Worm (Caenorhabditis elegans) whole organism, young adult: ENCODE results near the gene lurp-1.

Experiments
- C17E4.6 ChIP-seq: fragments of 200-800 bp; sonication (Bioruptor generic); IDR thresholded peaks from 2 replicates; pipeline ENCODE4 v1.3.6; 2022; ENCODE audit warnings: missing genetic modification reagents, missing genetic modification characterization, missing compliant biosample characterization
- F10E7.11 ChIP-seq: sonication (generic microtip); optimal IDR thresholded peaks from 2 replicates; lab custom pipeline; 2017; ENCODE audit warnings: mild to moderate bottlenecking, missing genetic modification characterization, moderate library complexity, missing compliant biosample characterization
- F37B4.10 ChIP-seq: fragments of 200-800 bp; sonication (Bioruptor generic); IDR thresholded peaks from 2 replicates; pipeline ENCODE4 v1.3.6; 2022; ENCODE audit warnings: missing genetic modification characterization, missing compliant biosample characterization
- F39B2.1 ChIP-seq: fragments of 200-800 bp; sonication (Bioruptor generic); IDR thresholded peaks from 2 replicates; pipeline ENCODE4 v1.3.6; 2022; ENCODE audit warnings: missing genetic modification reagents, missing genetic modification characterization, missing compliant biosample characterization
- F49E8.2 ChIP-seq: sonication (generic microtip); optimal IDR thresholded peaks from 3 replicates; lab custom pipeline; 2017; ENCODE audit warnings: missing genetic modification characterization, mild to moderate bottlenecking, missing compliant biosample characterization, antibody characterized with exemption, moderate library complexity; ENCODE audit not compliant: insufficient read depth
- F57C9.4 ChIP-seq: sonication (generic microtip); optimal IDR thresholded peaks from 2 replicates; lab custom pipeline; 2017; ENCODE audit warnings: mild to moderate bottlenecking, missing genetic modification characterization, missing compliant biosample characterization
- Y53G8AR.9 ChIP-seq: fragments of 200-800 bp; sonication (Bioruptor generic); conservative IDR thresholded peaks from 2 replicates; pipeline ENCODE4 v1.3.6; 2022; ENCODE audit warnings: missing genetic modification reagents, missing genetic modification characterization, missing compliant biosample characterization
- Y67H2A.10 ChIP-seq: fragments of 200-800 bp; sonication (Bioruptor generic); conservative IDR thresholded peaks from 2 replicates; pipeline ENCODE4 v1.3.6; 2022; ENCODE audit warnings: missing genetic modification reagents, missing genetic modification characterization, missing compliant biosample characterization
- ama-1 ChIP-seq, 3 experiments: fragments of 150-350 bp in 1 of 3; sonication (generic microtip) in 2 of 3; optimal IDR thresholded peaks; 2 replicates each; lab custom pipeline; 2014 to 2018; ENCODE audit warnings: missing biosample characterization in 2 of 3, missing genetic modification characterization in 2 of 3, missing genetic modification reagents in 2 of 3
- aptf-2 ChIP-seq: fragments of 200-800 bp; sonication (Bioruptor generic); conservative IDR thresholded peaks from 2 replicates; pipeline ENCODE4 v1.3.6; 2022; ENCODE audit warnings: missing genetic modification reagents, missing genetic modification characterization, missing compliant biosample characterization
- athp-1 ChIP-seq: sonication (generic microtip); optimal IDR thresholded peaks from 2 replicates; lab custom pipeline; 2017; ENCODE audit warnings: mild to moderate bottlenecking, missing genetic modification characterization, missing compliant biosample characterization
- attf-3 ChIP-seq: fragments of 200-800 bp; sonication (Bioruptor generic); conservative IDR thresholded peaks from 2 replicates; pipeline ENCODE4 v1.3.6; 2022; ENCODE audit warnings: missing genetic modification reagents, missing genetic modification characterization, missing compliant biosample characterization
- cebp-1 ChIP-seq, 2 experiments: fragments of 200-800 bp in 1 of 2; sonication (Bioruptor generic) in 1 of 2; sonication (generic microtip) in 1 of 2; IDR thresholded peaks in 1 of 2; optimal IDR thresholded peaks in 1 of 2; 2 replicates each; pipeline versions ENCODE4 v1.3.6 to Lab custom; 2017 to 2022; ENCODE audit warnings: missing compliant biosample characterization in 2 of 2, missing genetic modification characterization in 2 of 2, mild to moderate bottlenecking in 1 of 2, missing genetic modification reagents in 1 of 2, moderate library complexity in 1 of 2
- ceh-100 ChIP-seq: fragments of 200-800 bp; sonication (Bioruptor generic); IDR thresholded peaks from 2 replicates; pipeline ENCODE4 v1.3.6; 2022; ENCODE audit warnings: missing genetic modification reagents, missing genetic modification characterization, missing compliant biosample characterization
- ceh-27 ChIP-seq: fragments of 200-800 bp; sonication (Bioruptor generic); optimal IDR thresholded peaks from 2 replicates; lab custom pipeline; 2018; ENCODE audit warnings: mild to moderate bottlenecking, missing genetic modification characterization, moderate library complexity, missing compliant biosample characterization
- ceh-40 ChIP-seq: fragments of 200-800 bp; sonication (Bioruptor generic); IDR thresholded peaks from 2 replicates; pipeline ENCODE4 v1.3.6; 2022; ENCODE audit warnings: missing genetic modification characterization, missing compliant biosample characterization
- ceh-58 ChIP-seq: fragments of 200-800 bp; sonication (Bioruptor generic); IDR thresholded peaks from 2 replicates; pipeline ENCODE4 v1.3.6; 2022; ENCODE audit warnings: missing genetic modification characterization, missing compliant biosample characterization
- dpff-1 ChIP-seq: sonication (generic microtip); optimal IDR thresholded peaks from 2 replicates; lab custom pipeline; 2017; ENCODE audit warnings: mild to moderate bottlenecking, missing genetic modification characterization, missing compliant biosample characterization
- egl-18 ChIP-seq: fragments of 200-800 bp; sonication (Bioruptor generic); IDR thresholded peaks from 2 replicates; pipeline ENCODE4 v1.3.6; 2022; ENCODE audit warnings: missing genetic modification reagents, missing genetic modification characterization, missing compliant biosample characterization
- egl-44 ChIP-seq: fragments of 200-800 bp; sonication (Bioruptor generic); IDR thresholded peaks from 2 replicates; pipeline ENCODE4 v1.3.6; 2022; ENCODE audit warnings: missing genetic modification reagents, missing genetic modification characterization, missing compliant biosample characterization
- ets-4 ChIP-seq: fragments of 200-800 bp; sonication (Bioruptor generic); optimal IDR thresholded peaks from 2 replicates; lab custom pipeline; 2018; ENCODE audit warnings: mild to moderate bottlenecking, missing genetic modification characterization, missing compliant biosample characterization
- him-1 ChIP-seq: sonication (generic microtip); optimal IDR thresholded peaks from 2 replicates; lab custom pipeline; 2016; ENCODE audit warnings: missing genotype, missing genetic modification reagents, missing genetic modification characterization, missing compliant biosample characterization
- hmg-1.2 ChIP-seq: fragments of 200-800 bp; sonication (Bioruptor generic); IDR thresholded peaks from 2 replicates; pipeline ENCODE4 v1.3.6; 2022; ENCODE audit warnings: missing genetic modification reagents, missing genetic modification characterization, missing compliant biosample characterization
- hrde-1 ChIP-seq: sonication (generic microtip); optimal IDR thresholded peaks from 2 replicates; lab custom pipeline; 2016; ENCODE audit warnings: missing genetic modification characterization, mild to moderate bottlenecking, missing compliant biosample characterization, moderate library complexity, missing genotype, missing genetic modification reagents, borderline replicate concordance
- lin-26 ChIP-seq: fragments of 200-800 bp; sonication (Bioruptor generic); IDR thresholded peaks from 2 replicates; pipeline ENCODE4 v1.3.6; 2022; ENCODE audit warnings: missing genetic modification reagents, missing genetic modification characterization, missing compliant biosample characterization
- lin-35 ChIP-seq, 3 experiments: fragments of 150-350 bp in 2 of 3; sonication (generic microtip) in 1 of 3; optimal IDR thresholded peaks; 2 replicates each; lab custom pipeline; 2014 to 2018; ENCODE audit warnings: missing biosample characterization in 3 of 3, missing genetic modification characterization in 3 of 3, missing genetic modification reagents in 3 of 3
- lin-40 ChIP-seq: sonication (generic microtip); optimal IDR thresholded peaks from 2 replicates; lab custom pipeline; 2016; ENCODE audit warnings: missing genetic modification characterization, mild to moderate bottlenecking, missing compliant biosample characterization, missing genotype, missing genetic modification reagents
- lin-54 ChIP-seq: fragments of 200-800 bp; sonication (Bioruptor generic); optimal IDR thresholded peaks from 2 replicates; lab custom pipeline; 2018; ENCODE audit warnings: mild to moderate bottlenecking, missing genetic modification characterization, missing compliant biosample characterization
- lir-1 ChIP-seq: fragments of 200-800 bp; sonication (Bioruptor generic); conservative IDR thresholded peaks from 2 replicates; pipeline ENCODE4 v1.3.6; 2022; ENCODE audit warnings: missing genetic modification reagents, missing genetic modification characterization, missing compliant biosample characterization
- lsy-27 ChIP-seq: sonication (generic microtip); optimal IDR thresholded peaks from 2 replicates; lab custom pipeline; 2017; ENCODE audit warnings: missing genetic modification characterization, mild to moderate bottlenecking, missing compliant biosample characterization, antibody characterized with exemption, missing genotype, borderline replicate concordance; ENCODE audit not compliant: insufficient read depth
- madf-6 ChIP-seq: fragments of 200-800 bp; sonication (Bioruptor generic); IDR thresholded peaks from 2 replicates; pipeline ENCODE4 v1.3.6; 2022; ENCODE audit warnings: missing genetic modification reagents, missing genetic modification characterization, missing compliant biosample characterization
- madf-8 ChIP-seq: fragments of 200-800 bp; sonication (Bioruptor generic); conservative IDR thresholded peaks from 2 replicates; pipeline ENCODE4 v1.3.6; 2022; ENCODE audit warnings: missing genetic modification reagents, missing genetic modification characterization, missing compliant biosample characterization
- mcd-1 ChIP-seq: fragments of 200-800 bp; sonication (Bioruptor generic); IDR thresholded peaks from 2 replicates; pipeline ENCODE4 v1.3.6; 2022; ENCODE audit warnings: missing genetic modification reagents, missing genetic modification characterization, missing compliant biosample characterization
- nfya-2 ChIP-seq: fragments of 200-800 bp; sonication (Bioruptor generic); IDR thresholded peaks from 2 replicates; pipeline ENCODE4 v1.3.6; 2022; ENCODE audit warnings: missing genetic modification reagents, missing genetic modification characterization, missing compliant biosample characterization
- nhr-179 ChIP-seq: sonication (generic microtip); optimal IDR thresholded peaks from 2 replicates; lab custom pipeline; 2016; ENCODE audit warnings: mild to moderate bottlenecking, missing genetic modification characterization, missing compliant biosample characterization
- nhr-80 ChIP-seq: sonication (generic microtip); optimal IDR thresholded peaks from 2 replicates; lab custom pipeline; 2016; ENCODE audit warnings: missing genetic modification characterization, missing compliant biosample characterization
- pbrm-1 ChIP-seq: fragments of 200-800 bp; sonication (Bioruptor generic); IDR thresholded peaks from 2 replicates; pipeline ENCODE4 v1.3.6; 2022; ENCODE audit warnings: missing genetic modification reagents, missing genetic modification characterization, missing compliant biosample characterization
- rcor-1 ChIP-seq: fragments of 200-800 bp; sonication (Bioruptor generic); IDR thresholded peaks from 2 replicates; pipeline ENCODE4 v1.3.6; 2022; ENCODE audit warnings: missing genetic modification reagents, missing genetic modification characterization, missing compliant biosample characterization
- snpc-1.3 ChIP-seq: sonication (generic microtip); optimal IDR thresholded peaks from 2 replicates; lab custom pipeline; 2017; ENCODE audit warnings: missing genetic modification characterization, mild to moderate bottlenecking, missing compliant biosample characterization, antibody characterized with exemption, moderate library complexity, missing genotype, missing genetic modification reagents; ENCODE audit not compliant: insufficient read depth
- snpc-4 ChIP-seq, 5 experiments: fragments of 150-350 bp in 1 of 5; sonication (generic microtip) in 4 of 5; optimal IDR thresholded peaks; 2 replicates each; lab custom pipeline; 2014 to 2018; ENCODE audit warnings: missing genetic modification characterization in 5 of 5, missing biosample characterization in 3 of 5, antibody characterized with exemption in 2 of 5, mild to moderate bottlenecking in 2 of 5, missing compliant biosample characterization in 2 of 5, missing genotype in 2 of 5, moderate library complexity in 2 of 5, missing genetic modification reagents in 1 of 5
- tbp1 ChIP-seq: fragments of 200-800 bp; sonication (Bioruptor generic); optimal IDR thresholded peaks from 2 replicates; lab custom pipeline; 2018; ENCODE audit warnings: mild to moderate bottlenecking, missing genetic modification characterization, missing compliant biosample characterization
- unc-130 ChIP-seq: sonication (generic microtip); optimal IDR thresholded peaks from 2 replicates; lab custom pipeline; 2016; ENCODE audit warnings: missing genetic modification reagents, missing genetic modification characterization, missing compliant biosample characterization
- xnd-1 ChIP-seq: sonication (generic microtip); optimal IDR thresholded peaks from 2 replicates; lab custom pipeline; 2016; ENCODE audit warnings: missing genotype, missing genetic modification reagents, missing genetic modification characterization, missing compliant biosample characterization
- ztf-25 ChIP-seq: fragments of 200-800 bp; sonication (Bioruptor generic); IDR thresholded peaks from 2 replicates; pipeline ENCODE4 v1.3.6; 2022; ENCODE audit warnings: missing genetic modification reagents, missing genetic modification characterization, missing compliant biosample characterization
- ztf-26 ChIP-seq: sonication (generic microtip); optimal IDR thresholded peaks from 2 replicates; lab custom pipeline; 2017; ENCODE audit warnings: missing genetic modification characterization, missing compliant biosample characterization

Gene lurp-1

DNA sequence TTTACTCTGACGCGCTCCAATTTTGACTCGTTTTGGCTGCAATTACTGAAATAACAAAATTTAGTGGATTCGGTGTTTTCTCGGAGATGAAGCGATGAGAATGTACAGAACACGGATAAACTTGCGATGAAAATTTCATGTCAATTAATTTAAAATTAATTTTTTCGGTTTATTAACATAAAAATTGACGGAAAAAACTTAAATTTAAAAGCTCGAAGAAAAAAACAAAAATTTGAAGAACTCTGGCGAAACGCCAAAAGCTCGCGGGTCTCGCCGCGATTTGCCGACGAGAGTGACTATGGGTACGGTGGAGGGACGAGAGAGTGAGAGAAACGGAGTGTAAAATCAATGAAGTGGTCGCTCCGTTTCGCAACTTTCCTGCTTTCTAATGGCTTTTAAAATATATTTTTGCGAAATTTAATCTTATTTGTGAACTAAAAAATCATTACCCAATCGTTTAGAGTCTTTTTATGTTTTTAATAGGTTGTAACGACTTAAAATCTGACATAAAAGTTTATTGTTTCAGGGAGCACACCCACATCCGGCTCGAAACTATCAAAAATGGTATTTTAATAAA, 12.0 kb upstream of the lurp-1 start, which contains the start of the genes gmps-1 and cap-2 (continued):
- TF ChIP-seq Y53G8AR.9 (GFP tag; lab: Robert Waterston, UW) (peak; percentile 98), aptf-2 (GFP tag; lab: Robert Waterston, UW) (no peak; the same call in 1 of the 2 replicates), snpc-4 (GFP tag; optimal IDR thresholded peaks at IDR 0.05; lab: Kevin White, UChicago) (peak; percentile 49), snpc-4 (tag; optimal IDR thresholded peaks at IDR 0.05; lab: Kevin White, UChicago) (peak; percentile 2 to 87 (median 48)), ceh-40 (no peak), C17E4.6 (peak; percentile 92), F39B2.1 (GFP tag; lab: Robert Waterston, UW) (peak; percentile 30; the same call in 1 of the 2 replicates), ceh-27 (peak; percentile 91), pbrm-1 (peak; percentile 97), egl-44 (peak; percentile 76; the same call in 1 of the 2 replicates), lin-35 (GFP tag; optimal IDR thresholded peaks at IDR 0.05; lab: Kevin White, UChicago) (peak; percentile 15 to 96 (median 75)), egl-18 (peak; percentile 83), madf-6 (GFP tag; lab: Robert Waterston, UW) (peak; percentile 93), lin-54 (peak; percentile 92), F49E8.2 (tag; lab: Kevin White, UChicago) (peak; percentile 85), mcd-1 (peak; percentile 96), hmg-1.2 (peak; percentile 88), dpff-1 (tag; lab: Kevin White, UChicago) (no peak), ceh-58 (no peak), xnd-1 (tag; lab: Kevin White, UChicago) (peak; percentile 81), Y67H2A.10 (GFP tag; lab: Robert Waterston, UW) (peak; percentile 64; the same call in 1 of the 2 replicates), nhr-80 (tag; lab: Kevin White, UChicago) (peak; percentile 45), tbp1 (GFP tag; lab: Kevin White, UChicago) (peak; percentile 74), attf-3 (GFP tag; lab: Robert Waterston, UW) (peak; percentile 78), F10E7.11 (tag; lab: Kevin White, UChicago) (peak; percentile 54), cebp-1 (GFP tag; IDR thresholded peaks at IDR 0.05; lab: Robert Waterston, UW) (peak; percentile 95), cebp-1 (tag; optimal IDR thresholded peaks at IDR 0.05; lab: Kevin White, UChicago) (peak; percentile 98), ceh-100 (GFP tag; lab: Robert Waterston, UW) (peak; percentile 85), lin-26 (GFP tag; lab: Robert Waterston, UW) (peak; percentile 76), unc-130 (GFP tag; lab: Kevin White, UChicago) (peak; percentile 52), snpc-1.3 (tag; lab: Kevin White, UChicago) (peak; percentile 75), ama-1 (optimal IDR thresholded peaks at IDR 0.05; lab: Kevin White, UChicago) (no peak), ama-1 (GFP tag; optimal IDR thresholded peaks at IDR 0.05; lab: Kevin White, UChicago) (peak in 1 of 2 experiments; percentile 62), lsy-27 (tag; lab: Kevin White, UChicago) (no peak), nhr-179 (tag; lab: Kevin White, UChicago) (no peak), lir-1 (peak; percentile 91), lin-40 (peak; percentile 97), ztf-25 (peak; percentile 67; the same call in 1 of the 2 replicates), rcor-1 (GFP tag; lab: Robert Waterston, UW) (peak; percentile 95), ets-4 (GFP tag; lab: Kevin White, UChicago) (no peak), F57C9.4 (tag; lab: Kevin White, UChicago) (peak; percentile 49), F37B4.10 (no peak), hrde-1 (peak; percentile 58), him-1 (tag; lab: Kevin White, UChicago) (peak; percentile 53), athp-1 (peak; percentile 98), nfya-2 (GFP tag; lab: Robert Waterston, UW) (no peak), madf-8 (peak; percentile 74), ztf-26 (tag; lab: Kevin White, UChicago) (peak; percentile 91)
